Worm (Caenorhabditis elegans) whole organism, early embryonic: ENCODE data around the gene C50D2.1.

Experiments
- B0310.2 ChIP-seq: sonication (generic microtip); optimal IDR thresholded peaks from 2 replicates; lab custom pipeline; 2016; ENCODE audit warnings: mild to moderate bottlenecking, missing genetic modification characterization, missing compliant biosample characterization
- F13C5.2 ChIP-seq: sonication (generic microtip); optimal IDR thresholded peaks from 2 replicates; lab custom pipeline; 2017; ENCODE audit warnings: mild to moderate bottlenecking, missing genetic modification characterization, inconsistent platforms, missing compliant biosample characterization
- aly-1 ChIP-seq: sonication (generic microtip); optimal IDR thresholded peaks from 2 replicates; lab custom pipeline; 2016; ENCODE audit warnings: missing genetic modification characterization, missing compliant biosample characterization
- ama-1 ChIP-seq: fragments of 150-350 bp; optimal IDR thresholded peaks from 2 replicates; lab custom pipeline; 2014
- ceh-13 ChIP-seq: fragments of 200-800 bp; sonication (Bioruptor generic); optimal IDR thresholded peaks from 2 replicates; lab custom pipeline; 2018; ENCODE audit warnings: mild to moderate bottlenecking, missing genetic modification characterization, missing compliant biosample characterization
- ceh-36 ChIP-seq: sonication (generic microtip); optimal IDR thresholded peaks from 2 replicates; lab custom pipeline; 2016; ENCODE audit warnings: missing genetic modification characterization, inconsistent platforms, missing compliant biosample characterization
- ets-7 ChIP-seq: sonication (generic microtip); optimal IDR thresholded peaks from 2 replicates; lab custom pipeline; 2016; ENCODE audit warnings: missing genotype, missing genetic modification characterization, missing compliant biosample characterization
- flt-1 ChIP-seq: fragments of 200-800 bp; sonication (Bioruptor generic); IDR thresholded peaks from 2 replicates; pipeline ENCODE4 v1.3.6; 2022; ENCODE audit warnings: missing genetic modification characterization, missing compliant biosample characterization
- hmbx-1 ChIP-seq: sonication (generic microtip); optimal IDR thresholded peaks from 2 replicates; lab custom pipeline; 2016; ENCODE audit warnings: mild to moderate bottlenecking, missing genetic modification characterization, missing compliant biosample characterization
- hmg-4 ChIP-seq: fragments of 200-800 bp; sonication (Bioruptor generic); optimal IDR thresholded peaks from 2 replicates; lab custom pipeline; 2018; ENCODE audit warnings: mild to moderate bottlenecking, missing genetic modification characterization, missing compliant biosample characterization
- hnd-1 ChIP-seq: sonication (generic microtip); optimal IDR thresholded peaks from 2 replicates; lab custom pipeline; 2016; ENCODE audit warnings: missing genetic modification characterization, missing compliant biosample characterization
- pes-1 ChIP-seq: fragments of 200-800 bp; sonication (Bioruptor generic); IDR thresholded peaks from 2 replicates; pipeline ENCODE4 v1.3.6; 2022; ENCODE audit warnings: missing genetic modification reagents, missing genetic modification characterization, missing compliant biosample characterization
- scrt-1 ChIP-seq: fragments of 200-800 bp; sonication (Bioruptor generic); IDR thresholded peaks from 2 replicates; pipeline ENCODE4 v1.3.6; 2022; ENCODE audit warnings: missing genetic modification characterization, missing compliant biosample characterization
- sea-1 ChIP-seq: fragments of 200-800 bp; sonication (Bioruptor generic); conservative IDR thresholded peaks from 2 replicates; pipeline ENCODE4 v1.3.6; 2022; ENCODE audit warnings: missing genetic modification characterization, missing compliant biosample characterization
- tbx-11 ChIP-seq: fragments of 200-800 bp; sonication (Bioruptor generic); IDR thresholded peaks from 2 replicates; pipeline ENCODE4 v1.3.6; 2022; ENCODE audit warnings: missing genetic modification characterization, missing compliant biosample characterization
- tbx-37 ChIP-seq: fragments of 200-800 bp; sonication (Bioruptor generic); conservative IDR thresholded peaks from 2 replicates; pipeline ENCODE4 v1.3.6; 2022; ENCODE audit warnings: missing genetic modification reagents, missing genetic modification characterization, missing compliant biosample characterization
- tra-4 ChIP-seq: sonication (generic microtip); optimal IDR thresholded peaks from 2 replicates; lab custom pipeline; 2017; ENCODE audit warnings: missing genetic modification characterization, missing compliant biosample characterization

C50D2.1 gene

DNA sequence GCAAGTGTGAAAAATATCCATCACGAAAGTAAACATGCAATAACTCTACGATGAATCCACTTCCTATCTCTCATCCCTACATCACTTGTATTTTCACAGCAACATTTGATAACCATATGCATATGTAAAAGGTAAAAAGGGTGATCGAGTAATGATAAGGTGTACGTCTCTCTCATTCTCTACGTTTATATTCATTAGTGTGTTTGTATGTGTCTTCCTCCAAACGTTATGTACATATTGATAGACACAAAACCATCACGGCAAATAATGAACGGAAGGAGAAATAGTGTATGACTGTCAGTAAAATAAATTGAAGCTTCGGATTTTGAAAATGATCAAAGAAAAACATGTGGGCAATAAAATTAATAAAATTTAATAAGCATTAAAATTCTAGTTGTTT lies 11.1 kb downstream of the C50D2.1 start:
- TF ChIP-seq ceh-13 (GFP tag; lab: Kevin White, UChicago): no peak
- no peak for TF ChIP-seq hmg-4 (GFP tag; lab: Kevin White, UChicago)
- no peak for TF ChIP-seq ets-7 (tag; lab: Kevin White, UChicago)
- TF ChIP-seq B0310.2: no peak
- no peak for TF ChIP-seq ceh-36 (tag; lab: Kevin White, UChicago)
- TF ChIP-seq tra-4 (tag; lab: Kevin White, UChicago): no peak
- no peak for TF ChIP-seq F13C5.2 (tag; lab: Kevin White, UChicago)

DNA sequence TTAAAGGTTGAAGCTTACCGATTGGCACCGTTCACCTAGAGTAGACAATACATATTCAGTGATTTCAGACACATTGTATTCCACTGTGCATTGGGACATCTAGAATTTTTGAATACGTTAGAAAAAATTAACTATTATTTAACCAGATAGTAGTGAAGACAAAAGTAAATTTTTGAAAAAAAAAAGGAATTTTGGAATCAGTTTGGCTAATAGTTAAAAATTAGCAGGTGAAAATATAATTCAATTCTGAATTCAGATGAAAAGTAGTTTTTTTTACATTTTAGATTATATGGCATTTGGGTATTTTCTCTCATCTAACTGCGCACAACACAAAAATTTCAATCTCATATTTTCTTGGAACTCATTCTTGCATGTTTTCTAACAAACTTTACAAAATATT lies 13.5 kb downstream of the C50D2.1 start, which contains the start of gene nmur-2:
Gene nmur-2 (minus strand): TSS at position 101 of the 400 bp plus-strand sequence.
- TF ChIP-seq hmbx-1 (tag; lab: Kevin White, UChicago): no peak
- TF ChIP-seq tbx-11: no peak
- TF ChIP-seq pes-1: no peak
- TF ChIP-seq aly-1 (tag; lab: Kevin White, UChicago): no peak
- TF ChIP-seq ets-7 (tag; lab: Kevin White, UChicago): no peak
- no peak for TF ChIP-seq scrt-1 (GFP tag; lab: Robert Waterston, UW)
- no peak for TF ChIP-seq tra-4 (tag; lab: Kevin White, UChicago)
- TF ChIP-seq tbx-37 (GFP tag; lab: Robert Waterston, UW): no peak
- TF ChIP-seq flt-1: no peak
- no peak for TF ChIP-seq hmg-4 (GFP tag; lab: Kevin White, UChicago)
- TF ChIP-seq ama-1: no peak
- no peak for TF ChIP-seq F13C5.2 (tag; lab: Kevin White, UChicago)
- TF ChIP-seq sea-1 (GFP tag; lab: Robert Waterston, UW): no peak
- TF ChIP-seq B0310.2: no peak

DNA sequence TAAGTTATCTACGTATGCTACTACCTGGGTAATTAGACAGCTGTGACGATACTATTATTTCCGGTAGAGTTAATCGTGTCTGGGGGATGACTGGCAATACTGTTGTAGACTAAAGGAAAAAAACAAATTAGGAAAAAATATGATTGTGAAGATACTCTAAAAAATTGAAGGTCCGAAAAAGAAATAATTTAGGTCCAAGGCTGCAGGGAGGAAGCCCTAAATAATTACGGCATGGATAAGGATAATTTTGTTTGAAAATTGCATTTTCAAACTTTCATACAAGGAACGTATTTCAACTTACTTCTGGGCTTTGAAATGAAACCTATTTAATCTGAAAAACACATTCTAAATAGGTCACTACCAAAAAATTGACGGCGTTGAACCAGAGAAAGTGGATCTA lies 17.6 kb downstream of the C50D2.1 start, which contains the start of gene srd-3:
Gene srd-3 (minus strand): TSS at position 101 of the 400 bp plus-strand sequence.
- TF ChIP-seq ceh-36 (tag; lab: Kevin White, UChicago): no peak
- no peak for TF ChIP-seq sea-1 (GFP tag; lab: Robert Waterston, UW)
- TF ChIP-seq pes-1: no peak
- no peak for TF ChIP-seq aly-1 (tag; lab: Kevin White, UChicago)
- TF ChIP-seq hmg-4 (GFP tag; lab: Kevin White, UChicago): no peak
- no peak for TF ChIP-seq tbx-11
- no peak for TF ChIP-seq hmbx-1 (tag; lab: Kevin White, UChicago)
- TF ChIP-seq B0310.2: no peak
- TF ChIP-seq F13C5.2 (tag; lab: Kevin White, UChicago): no peak

DNA sequence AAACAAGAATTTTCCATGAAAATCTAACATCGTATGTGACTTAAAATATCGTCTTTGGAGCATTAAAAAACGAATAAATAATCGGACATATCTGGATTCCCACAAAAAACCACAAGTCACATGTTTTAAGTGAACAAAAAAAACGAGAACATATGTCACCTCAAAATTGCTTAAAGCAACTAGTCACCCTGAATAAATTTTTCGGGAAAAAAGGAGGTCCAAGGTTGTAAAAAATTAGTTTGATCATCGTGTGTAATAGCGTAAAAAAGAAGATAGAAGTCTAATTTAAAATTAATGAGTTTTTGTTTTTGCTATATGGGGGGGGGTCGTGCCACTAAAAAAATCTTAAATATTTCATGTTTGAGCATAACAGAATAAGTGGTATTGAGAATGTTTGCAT lies 18.4 kb downstream of the C50D2.1 start:
- TF ChIP-seq tbx-11 (no peak), tra-4 (tag; lab: Kevin White, UChicago) (no peak), tbx-37 (GFP tag; lab: Robert Waterston, UW) (no peak), ets-7 (tag; lab: Kevin White, UChicago) (no peak), B0310.2 (no peak), hmbx-1 (tag; lab: Kevin White, UChicago) (no peak), ceh-13 (GFP tag; lab: Kevin White, UChicago) (no peak), hmg-4 (GFP tag; lab: Kevin White, UChicago) (no peak), ama-1 (no peak), hnd-1 (no peak), sea-1 (GFP tag; lab: Robert Waterston, UW) (no peak), scrt-1 (GFP tag; lab: Robert Waterston, UW) (no peak), ceh-36 (tag; lab: Kevin White, UChicago) (no peak), aly-1 (tag; lab: Kevin White, UChicago) (no peak), F13C5.2 (tag; lab: Kevin White, UChicago) (no peak), pes-1 (no peak), flt-1 (no peak)

DNA sequence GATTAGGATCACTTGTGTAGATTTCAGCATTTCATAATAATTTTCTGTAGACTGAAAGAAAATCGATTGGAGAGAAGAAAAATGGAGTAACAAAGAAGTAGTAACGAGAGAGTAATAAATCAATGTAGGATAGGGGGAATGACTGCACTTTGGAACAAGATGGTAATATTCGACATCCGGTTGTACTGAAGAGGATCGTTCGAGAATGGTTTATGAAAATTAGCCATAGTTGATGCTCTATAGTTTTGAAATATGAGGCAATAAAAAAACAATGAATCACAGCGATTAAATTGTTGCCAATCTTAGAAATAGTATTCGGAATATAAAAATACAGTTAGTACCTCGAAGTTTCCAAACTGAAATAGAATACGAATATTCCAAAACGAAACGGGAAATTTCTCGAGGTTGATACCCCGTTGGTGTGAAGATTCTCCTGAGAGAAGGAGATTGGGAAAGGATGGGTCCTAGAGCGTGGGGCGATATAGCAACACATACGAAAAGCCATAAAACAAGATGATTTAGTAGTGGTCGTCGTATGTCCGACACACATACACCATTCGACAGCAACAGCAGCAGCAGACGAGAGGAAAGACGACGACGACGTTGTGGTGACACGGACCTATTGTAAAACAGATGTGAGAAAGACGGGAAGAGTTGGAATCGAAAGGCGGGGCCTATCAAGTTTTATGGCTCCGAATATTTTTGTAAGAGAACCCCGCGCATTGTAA lies 22.3 kb downstream of the C50D2.1 start, which contains the start of gene cwn-1:
Gene cwn-1 (minus strand): TSS at position 51 of the 728 bp plus-strand sequence.
- TF ChIP-seq ceh-13 (GFP tag; lab: Kevin White, UChicago) (no peak), hmbx-1 (tag; lab: Kevin White, UChicago) (no peak), F13C5.2 (tag; lab: Kevin White, UChicago) (no peak), tra-4 (tag; lab: Kevin White, UChicago) (no peak), ama-1 (no peak), scrt-1 (GFP tag; lab: Robert Waterston, UW) (no peak), B0310.2 (no peak), flt-1 (no peak), hmg-4 (GFP tag; lab: Kevin White, UChicago) (no peak), tbx-37 (GFP tag; lab: Robert Waterston, UW) (no peak), tbx-11 (no peak)

DNA sequence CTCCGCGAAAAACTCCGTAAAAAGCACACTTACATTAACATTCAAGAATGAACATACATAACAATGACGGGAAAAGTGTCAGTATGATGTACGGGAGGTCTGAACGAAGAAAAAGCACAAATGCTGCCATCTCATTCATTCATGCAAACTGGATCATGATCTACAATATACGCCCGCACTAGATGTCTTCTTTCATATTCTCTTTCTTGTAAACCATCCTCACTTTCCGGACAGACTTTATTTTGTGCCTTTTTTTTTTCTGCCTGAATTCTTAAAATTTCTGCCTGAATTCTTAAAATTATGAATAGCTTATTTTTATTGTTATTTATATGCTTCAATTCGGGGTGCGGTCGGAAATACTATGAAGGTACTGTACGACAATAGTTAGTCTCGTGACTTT lies 23.8 kb downstream of the C50D2.1 start, which contains the start of gene K10B4.1:
Gene K10B4.1 (plus strand): TSS at position 301 of the 400 bp plus-strand sequence.
- TF ChIP-seq ceh-13 (GFP tag; lab: Kevin White, UChicago): no peak
- TF ChIP-seq hmg-4 (GFP tag; lab: Kevin White, UChicago): no peak
- TF ChIP-seq ceh-36 (tag; lab: Kevin White, UChicago): no peak
- no peak for TF ChIP-seq hmbx-1 (tag; lab: Kevin White, UChicago)
- TF ChIP-seq hnd-1: no peak
- TF ChIP-seq aly-1 (tag; lab: Kevin White, UChicago): no peak
- no peak for TF ChIP-seq tra-4 (tag; lab: Kevin White, UChicago)
- no peak for TF ChIP-seq B0310.2

DNA sequence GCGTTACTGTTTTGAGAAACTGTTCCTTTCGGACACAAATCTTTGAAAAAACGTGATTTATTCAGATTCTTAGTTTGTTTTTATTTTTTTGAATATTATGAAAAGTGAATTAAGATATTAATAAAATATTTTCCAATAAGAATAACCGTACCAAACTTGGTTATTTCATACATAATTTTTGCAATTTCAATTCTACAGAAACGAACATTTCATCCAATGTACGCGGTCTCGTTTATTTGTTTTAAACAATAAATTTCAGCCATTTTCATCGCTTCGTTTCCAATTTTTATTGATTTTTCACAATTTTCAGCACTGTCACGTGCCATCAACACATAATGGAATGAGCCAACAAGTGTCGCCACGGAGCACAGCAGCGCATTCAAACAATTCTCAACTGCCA lies 35.6 kb downstream of the C50D2.1 start, which contains the start of gene T25D3.4:
Gene T25D3.4 (plus strand): TSS at position 301 of the 400 bp plus-strand sequence.
- TF ChIP-seq ceh-36 (tag; lab: Kevin White, UChicago) (no peak), hmbx-1 (tag; lab: Kevin White, UChicago) (no peak), hnd-1 (no peak), ama-1 (no peak), flt-1 (no peak), hmg-4 (GFP tag; lab: Kevin White, UChicago) (no peak), sea-1 (GFP tag; lab: Robert Waterston, UW) (no peak), tra-4 (tag; lab: Kevin White, UChicago) (no peak), tbx-37 (GFP tag; lab: Robert Waterston, UW) (no peak), B0310.2 (no peak), tbx-11 (no peak), F13C5.2 (tag; lab: Kevin White, UChicago) (no peak), ets-7 (tag; lab: Kevin White, UChicago) (no peak)
